Worm (Caenorhabditis elegans) whole organism, L4/young adult: ENCODE data around the gene C27D6.1.

Experiments
- W03F9.2 ChIP-seq: fragments of 150-350 bp; optimal IDR thresholded peaks from 2 replicates; lab custom pipeline; 2014; ENCODE audit warnings: missing biosample characterization, missing genetic modification characterization
- dao-5 ChIP-seq: sonication (generic microtip); optimal IDR thresholded peaks from 2 replicates; lab custom pipeline; 2016; ENCODE audit warnings: missing genotype, missing genetic modification characterization, moderate library complexity, missing compliant biosample characterization
- him-1 ChIP-seq: sonication (generic microtip); optimal IDR thresholded peaks from 2 replicates; lab custom pipeline; 2016; ENCODE audit warnings: missing genotype, missing genetic modification reagents, missing genetic modification characterization, missing compliant biosample characterization

Gene C27D6.1

ce11 chrII:5218349-5218748 is 45.8 kb downstream of the C27D6.1 start:
- no peak for TF ChIP-seq W03F9.2
- no peak for TF ChIP-seq dao-5 (tag; lab: Kevin White, UChicago)
- no peak for TF ChIP-seq him-1 (tag; lab: Kevin White, UChicago)

- TF ChIP-seq dao-5 (tag; lab: Kevin White, UChicago) (no peak), W03F9.2 (no peak), him-1 (tag; lab: Kevin White, UChicago) (no peak)
These were observed 48.1 kb downstream of the C27D6.1 start for ce11 chrII:5220648-5221047.

- TF ChIP-seq W03F9.2 (no peak), dao-5 (tag; lab: Kevin White, UChicago) (no peak), him-1 (tag; lab: Kevin White, UChicago) (no peak)
These were observed 50.3 kb downstream of the C27D6.1 start for ce11 chrII:5222830-5223229.

- TF ChIP-seq him-1 (tag; lab: Kevin White, UChicago) (no peak), dao-5 (tag; lab: Kevin White, UChicago) (no peak), W03F9.2 (no peak)
These were observed 52.7 kb downstream of the C27D6.1 start, which contains the start of gene dsh-1 for ce11 chrII:5225284-5225683. Gene dsh-1 (minus strand): TSS chrII:5225384.

ce11 chrII:5226309-5226708 is 53.8 kb downstream of the C27D6.1 start:
- TF ChIP-seq him-1 (tag; lab: Kevin White, UChicago) (no peak), W03F9.2 (no peak), dao-5 (tag; lab: Kevin White, UChicago) (no peak)
